Fruit fly (Drosophila melanogaster): ENCODE results near the gene CG9922.

The CG9922 gene

dm6 chr3R:13998162-13998561 lies 38.0 kb downstream of the CG9922 start (continued):
- peak in 1 of 2 experiments; percentile 50 for TF ChIP-seq Hr51 (GFP tag; optimal IDR thresholded peaks at IDR 0.05)
- TF ChIP-seq CG34224 (GFP tag; IDR thresholded peaks at IDR 0.05; ENCODE audit: partially characterized antibody) = no peak
- TF ChIP-seq Gsc (GFP tag; IDR thresholded peaks at IDR 0.05) = no peak
- TF ChIP-seq Hsf (GFP tag; optimal IDR thresholded peaks at IDR 0.05) = no peak
- TF ChIP-seq CG10267 (tag; optimal IDR thresholded peaks at IDR 0.05) = no peak
- peak; percentile 8 for TF ChIP-seq odd (GFP tag; optimal IDR thresholded peaks at IDR 0.05)
- no peak for TF ChIP-seq bsh (GFP tag; optimal IDR thresholded peaks at IDR 0.05)
- no peak for TF ChIP-seq CG14710 (tag; optimal IDR thresholded peaks at IDR 0.05)
- TF ChIP-seq Med (GFP tag) = peak; percentile 27
- no peak for TF ChIP-seq CG8388 (GFP tag; optimal IDR thresholded peaks at IDR 0.05)
- peak; percentile 55 for TF ChIP-seq Ets65A (GFP tag)
- no peak for TF ChIP-seq CG6813 (GFP tag; optimal IDR thresholded peaks at IDR 0.05)
- no peak for TF ChIP-seq az2 (GFP tag; optimal IDR thresholded peaks at IDR 0.05)
- TF ChIP-seq Sox102F (GFP tag; optimal IDR thresholded peaks at IDR 0.05) = peak; percentile 36
- TF ChIP-seq CG4730 (GFP tag; IDR thresholded peaks at IDR 0.05) = no peak
- TF ChIP-seq CG2116 (GFP tag; optimal IDR thresholded peaks at IDR 0.05) = no peak
- no peak for TF ChIP-seq run (tag; optimal IDR thresholded peaks at IDR 0.05)
- TF ChIP-seq wek (GFP tag; optimal IDR thresholded peaks at IDR 0.05) = no peak
- no peak for TF ChIP-seq Bdp1 (GFP tag; optimal IDR thresholded peaks at IDR 0.05)

DNA sequence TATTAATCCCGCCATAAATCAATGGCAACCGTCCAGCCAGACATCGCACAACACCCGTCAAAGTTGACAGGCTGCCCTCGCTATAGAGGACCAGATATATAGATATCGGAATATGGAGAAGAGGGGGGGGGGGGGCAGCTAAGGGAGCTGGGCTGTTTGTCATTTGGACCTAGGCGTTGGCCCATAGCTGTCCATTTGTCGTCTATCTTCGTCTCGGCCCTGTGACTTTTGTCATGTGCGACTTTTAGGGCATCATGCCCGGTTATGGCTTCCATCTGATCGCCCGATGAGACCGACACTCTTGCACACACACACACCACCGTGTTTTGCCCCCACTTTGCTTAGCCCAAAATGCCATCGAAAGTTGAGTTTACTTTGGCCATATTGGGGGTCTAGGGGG lies 38.4 kb downstream of the CG9922 start:
- peak; percentile 20; the same call in 1 of the 2 replicates for TF ChIP-seq CG32532 (GFP tag; IDR thresholded peaks at IDR 0.05)
- TF ChIP-seq vvl (GFP tag; IDR thresholded peaks at IDR 0.05) = peak; percentile 13; the same call in 1 of the 2 replicates
- no peak for TF ChIP-seq TFAM (GFP tag; optimal IDR thresholded peaks at IDR 0.05)
- 0 out of 2 replicates have a peak, but pooled peaks have one; percentile 25 for TF ChIP-seq MBD-R2 (GFP tag; IDR thresholded peaks at IDR 0.05)
- TF ChIP-seq CG34422 (GFP tag; IDR thresholded peaks at IDR 0.05) = 0 out of 3 replicates have a peak, but pooled peaks have one; percentile 38
- 0 out of 3 replicates have a peak, but pooled peaks have one; percentile 21 for TF ChIP-seq sr (GFP tag; IDR thresholded peaks at IDR 0.05)
- peak; percentile 21; the same call in 1 of the 2 replicates for TF ChIP-seq rib (GFP tag; IDR thresholded peaks at IDR 0.05)
- peak; percentile 35; the same call in 1 of the 2 replicates for TF ChIP-seq HLH3B (GFP tag; IDR thresholded peaks at IDR 0.05)
- TF ChIP-seq CG10979 (tag; optimal IDR thresholded peaks at IDR 0.05) = no peak
- TF ChIP-seq CG14441 (GFP tag; IDR thresholded peaks at IDR 0.05) = 0 out of 2 replicates have a peak, but pooled peaks have one; percentile 31
- TF ChIP-seq otp (GFP tag; IDR thresholded peaks at IDR 0.05) = 0 out of 3 replicates have a peak, but pooled peaks have one; percentile 31
- TF ChIP-seq Antp (GFP tag; optimal IDR thresholded peaks at IDR 0.05) = peak; percentile 7
- TF ChIP-seq abd-A (tag; optimal IDR thresholded peaks at IDR 0.05) = peak; percentile 70
- peak; percentile 88 for TF ChIP-seq CG12769 (tag; optimal IDR thresholded peaks at IDR 0.05)
- TF ChIP-seq CG15269 (tag; optimal IDR thresholded peaks at IDR 0.05) = peak; percentile 28
- peak; percentile 25; the same call in 1 of the 2 replicates for TF ChIP-seq lmd (GFP tag; IDR thresholded peaks at IDR 0.05)
- TF ChIP-seq sens (GFP tag) = peak; percentile 40
- TF ChIP-seq crol (GFP tag; IDR thresholded peaks at IDR 0.05) = peak; percentile 29
- TF ChIP-seq CG7987 (GFP tag; optimal IDR thresholded peaks at IDR 0.05) = no peak
- TF ChIP-seq Mrtf (GFP tag; IDR thresholded peaks at IDR 0.05) = 0 out of 3 replicates have a peak, but pooled peaks have one; percentile 31
- TF ChIP-seq ftz-f1 (GFP tag; optimal IDR thresholded peaks at IDR 0.05) = peak; percentile 31
- TF ChIP-seq CG14014 (GFP tag; IDR thresholded peaks at IDR 0.05) = 0 out of 2 replicates have a peak, but pooled peaks have one; percentile 12
- no peak for TF ChIP-seq Dref (GFP tag; IDR thresholded peaks at IDR 0.05)
- TF ChIP-seq zfh2 (GFP tag; optimal IDR thresholded peaks at IDR 0.05) = peak; percentile 1
- TF ChIP-seq slbo (GFP tag; IDR thresholded peaks at IDR 0.05) = peak; percentile 14; the same call in 1 of the 2 replicates
- TF ChIP-seq cwo (GFP tag; optimal IDR thresholded peaks at IDR 0.05) = peak; percentile 12
- TF ChIP-seq CG8290 (GFP tag; optimal IDR thresholded peaks at IDR 0.05) = no peak
- TF ChIP-seq CG8290 (tag; optimal IDR thresholded peaks at IDR 0.05) = peak in 1 of 2 experiments; percentile 62
- peak; percentile 88 for TF ChIP-seq grau (tag; optimal IDR thresholded peaks at IDR 0.05)
- no peak for TF ChIP-seq CG16813 (GFP tag; IDR thresholded peaks at IDR 0.05; ENCODE audit: partially characterized antibody)
- TF ChIP-seq kni (GFP tag; optimal IDR thresholded peaks at IDR 0.05) = peak; percentile 77
- peak; percentile 47 for TF ChIP-seq CG8281 (tag; optimal IDR thresholded peaks at IDR 0.05)
